Worm (Caenorhabditis elegans) whole organism, early embryonic: Measurements from ENCODE around the gene smc-3.

Experiments used
- B0310.2 ChIP-seq: sonication (generic microtip); optimal IDR thresholded peaks from 2 replicates; lab custom pipeline; 2016; ENCODE audit warnings: mild to moderate bottlenecking, missing genetic modification characterization, missing compliant biosample characterization
- F13C5.2 ChIP-seq: sonication (generic microtip); optimal IDR thresholded peaks from 2 replicates; lab custom pipeline; 2017; ENCODE audit warnings: mild to moderate bottlenecking, missing genetic modification characterization, inconsistent platforms, missing compliant biosample characterization
- aly-1 ChIP-seq: sonication (generic microtip); optimal IDR thresholded peaks from 2 replicates; lab custom pipeline; 2016; ENCODE audit warnings: missing genetic modification characterization, missing compliant biosample characterization
- ama-1 ChIP-seq: fragments of 150-350 bp; optimal IDR thresholded peaks from 2 replicates; lab custom pipeline; 2014
- ceh-36 ChIP-seq: sonication (generic microtip); optimal IDR thresholded peaks from 2 replicates; lab custom pipeline; 2016; ENCODE audit warnings: missing genetic modification characterization, inconsistent platforms, missing compliant biosample characterization
- ets-7 ChIP-seq: sonication (generic microtip); optimal IDR thresholded peaks from 2 replicates; lab custom pipeline; 2016; ENCODE audit warnings: missing genotype, missing genetic modification characterization, missing compliant biosample characterization
- flt-1 ChIP-seq: fragments of 200-800 bp; sonication (Bioruptor generic); IDR thresholded peaks from 2 replicates; pipeline ENCODE4 v1.3.6; 2022; ENCODE audit warnings: missing genetic modification characterization, missing compliant biosample characterization
- hmg-4 ChIP-seq: fragments of 200-800 bp; sonication (Bioruptor generic); optimal IDR thresholded peaks from 2 replicates; lab custom pipeline; 2018; ENCODE audit warnings: mild to moderate bottlenecking, missing genetic modification characterization, missing compliant biosample characterization
- pes-1 ChIP-seq: fragments of 200-800 bp; sonication (Bioruptor generic); IDR thresholded peaks from 2 replicates; pipeline ENCODE4 v1.3.6; 2022; ENCODE audit warnings: missing genetic modification reagents, missing genetic modification characterization, missing compliant biosample characterization
- scrt-1 ChIP-seq: fragments of 200-800 bp; sonication (Bioruptor generic); IDR thresholded peaks from 2 replicates; pipeline ENCODE4 v1.3.6; 2022; ENCODE audit warnings: missing genetic modification characterization, missing compliant biosample characterization
- sea-1 ChIP-seq: fragments of 200-800 bp; sonication (Bioruptor generic); conservative IDR thresholded peaks from 2 replicates; pipeline ENCODE4 v1.3.6; 2022; ENCODE audit warnings: missing genetic modification characterization, missing compliant biosample characterization
- tbx-11 ChIP-seq: fragments of 200-800 bp; sonication (Bioruptor generic); IDR thresholded peaks from 2 replicates; pipeline ENCODE4 v1.3.6; 2022; ENCODE audit warnings: missing genetic modification characterization, missing compliant biosample characterization
- tbx-37 ChIP-seq: fragments of 200-800 bp; sonication (Bioruptor generic); conservative IDR thresholded peaks from 2 replicates; pipeline ENCODE4 v1.3.6; 2022; ENCODE audit warnings: missing genetic modification reagents, missing genetic modification characterization, missing compliant biosample characterization

DNA sequence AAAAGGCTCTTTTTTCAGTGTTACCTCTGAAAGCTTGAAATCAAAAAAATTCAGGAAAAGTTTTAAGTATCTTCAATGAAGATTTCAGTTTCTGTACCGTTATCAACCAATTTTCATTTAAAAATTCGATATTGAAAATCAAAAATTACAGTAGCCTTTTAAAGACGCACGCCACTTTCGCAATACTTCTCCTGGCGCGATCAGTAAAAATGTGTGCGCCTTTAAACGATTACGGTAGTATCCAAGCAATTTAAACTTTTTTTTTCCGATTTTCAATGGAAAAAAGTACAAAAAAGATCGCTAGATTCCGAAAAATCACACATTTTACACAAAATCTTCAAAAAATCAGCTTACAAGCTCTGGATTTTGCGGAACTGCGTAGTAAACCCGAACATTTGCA lies 828 bp upstream of the smc-3 start:
- no peak for TF ChIP-seq ama-1
- TF ChIP-seq scrt-1 (GFP tag; lab: Robert Waterston, UW), result no peak
- TF ChIP-seq tbx-37 (GFP tag; lab: Robert Waterston, UW), result no peak
- TF ChIP-seq pes-1 (GFP tag; lab: Robert Waterston, UW), result no peak
- no peak for TF ChIP-seq ceh-36 (tag; lab: Kevin White, UChicago)
- TF ChIP-seq aly-1 (tag; lab: Kevin White, UChicago), result no peak
- no peak for TF ChIP-seq sea-1 (GFP tag; lab: Robert Waterston, UW)
- no peak for TF ChIP-seq hmg-4 (GFP tag; lab: Kevin White, UChicago)
- TF ChIP-seq B0310.2 (tag; lab: Kevin White, UChicago), result no peak
- TF ChIP-seq tbx-11 (GFP tag; lab: Robert Waterston, UW), result no peak
- no peak for TF ChIP-seq flt-1 (GFP tag; lab: Robert Waterston, UW)
- no peak for TF ChIP-seq ets-7 (tag; lab: Kevin White, UChicago)
- TF ChIP-seq F13C5.2 (tag; lab: Kevin White, UChicago), result no peak
